Worm (Caenorhabditis elegans) whole organism, L3 larva: Measurements from ENCODE around the gene his-16.

Experiments used
- ama-1 ChIP-seq: fragments of 150-350 bp; optimal IDR thresholded peaks from 2 replicates; lab custom pipeline; 2018
- ceh-82 ChIP-seq: fragments of 150-350 bp; optimal IDR thresholded peaks from 2 replicates; lab custom pipeline; 2014; ENCODE audit warnings: missing biosample characterization, missing genetic modification characterization
- lin-15B ChIP-seq: fragments of 150-350 bp; optimal IDR thresholded peaks from 2 replicates; lab custom pipeline; 2014; ENCODE audit warnings: missing biosample characterization, missing genetic modification characterization
- lin-39 ChIP-seq: fragments of 150-350 bp; optimal IDR thresholded peaks from 2 replicates; lab custom pipeline; 2018; ENCODE audit warnings: missing biosample characterization, missing genetic modification reagents, missing genetic modification characterization
- unc-62 ChIP-seq: fragments of 150-350 bp; sonication (generic microtip); optimal IDR thresholded peaks from 4 replicates; lab custom pipeline; 2014; ENCODE audit warnings: missing biosample characterization, missing genetic modification reagents, missing genetic modification characterization

DNA sequence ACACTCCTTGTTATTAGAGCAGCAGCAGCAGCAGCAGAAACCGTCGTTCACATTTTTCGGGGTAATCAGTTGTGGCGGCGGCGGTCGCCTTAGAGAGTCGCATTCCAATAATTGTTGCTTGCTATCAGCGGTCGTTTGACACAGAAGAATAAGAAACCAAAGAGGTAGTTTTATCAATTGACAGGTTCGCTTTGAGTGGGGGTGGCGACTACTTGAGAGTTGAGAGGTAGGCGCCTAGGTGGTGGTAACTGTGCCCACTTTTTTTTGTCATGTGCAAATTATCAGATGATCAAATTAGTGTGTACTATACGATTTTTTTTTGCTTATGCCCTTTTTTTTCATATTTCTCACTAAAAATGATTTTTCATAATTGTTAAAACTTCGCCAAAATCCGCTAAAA is 4.0 kb downstream of the his-16 start:
- no peak for TF ChIP-seq unc-62
- TF ChIP-seq lin-15B (tag; lab: Kevin White, UChicago), result no peak
- no peak for TF ChIP-seq lin-39 (tag; lab: Kevin White, UChicago)
- TF ChIP-seq ama-1, result no peak
- TF ChIP-seq ceh-82, result no peak
